Fruit fly (Drosophila melanogaster) whole organism, embryonic: ENCODE data around the gene CG34451.
A peak's percentile ranks its signal among the peaks of the same experiment; 100 is the strongest.

Experiments used
- Blimp-1 ChIP-seq: fragments of 200-800 bp; sonication (Bioruptor generic); optimal IDR thresholded peaks from 3 replicates; lab custom pipeline; 2018; ENCODE audit warnings: missing biosample characterization, missing genetic modification characterization, mild to moderate bottlenecking, moderate library complexity, missing genetic modification reagents
- BtbVII ChIP-seq: fragments of 200-800 bp; sonication (Bioruptor generic); optimal IDR thresholded peaks from 3 replicates; lab custom pipeline; 2017; ENCODE audit warnings: missing biosample characterization, mild to moderate bottlenecking, missing genetic modification characterization
- CG11093 ChIP-seq: fragments of 200-800 bp; sonication (Bioruptor generic); IDR thresholded peaks from 3 replicates; pipeline ENCODE4 v1.3.6; 2022; ENCODE audit warnings: missing biosample characterization, missing genetic modification characterization
- CG12104 ChIP-seq: fragments of 200-800 bp; sonication (Bioruptor generic); optimal IDR thresholded peaks from 3 replicates; lab custom pipeline; 2016; ENCODE audit warnings: missing biosample characterization, missing genetic modification characterization
- CG13296 ChIP-seq: fragments of 200-800 bp; sonication (Bioruptor generic); optimal IDR thresholded peaks from 3 replicates; lab custom pipeline; 2018; ENCODE audit warnings: missing biosample characterization, mild to moderate bottlenecking, missing genetic modification characterization
- CG16779 ChIP-seq: fragments of 200-800 bp; sonication (Bioruptor generic); IDR thresholded peaks from 2 replicates; pipeline ENCODE4 v1.3.6; 2022; ENCODE audit warnings: missing biosample characterization, missing genetic modification characterization
- CG17328 ChIP-seq: fragments of 200-800 bp; sonication (Bioruptor generic); IDR thresholded peaks from 2 replicates; pipeline ENCODE4 v1.3.6; 2022; ENCODE audit warnings: missing biosample characterization, missing genetic modification characterization
- CG1832 ChIP-seq: fragments of 200-800 bp; sonication (Bioruptor generic); optimal IDR thresholded peaks from 2 replicates; lab custom pipeline; 2017; ENCODE audit warnings: missing biosample characterization, mild to moderate bottlenecking, missing genetic modification characterization, inconsistent platforms
- CG2889 ChIP-seq: fragments of 200-800 bp; sonication (Bioruptor generic); IDR thresholded peaks from 3 replicates; pipeline ENCODE4 v1.3.6; 2022; ENCODE audit warnings: missing biosample characterization, missing genetic modification characterization
- CG3407 ChIP-seq: fragments of 200-800 bp; sonication (Bioruptor generic); optimal IDR thresholded peaks from 2 replicates; lab custom pipeline; 2018; ENCODE audit warnings: missing biosample characterization, mild to moderate bottlenecking, missing genetic modification characterization
- CG34224 ChIP-seq: fragments of 200-800 bp; sonication (Bioruptor generic); IDR thresholded peaks from 3 replicates; pipeline ENCODE4 v1.3.6; 2022; ENCODE audit warnings: missing biosample characterization, missing genetic modification characterization; ENCODE audit not compliant: partially characterized antibody
- CG3838 ChIP-seq: fragments of 200-800 bp; sonication (Bioruptor generic); optimal IDR thresholded peaks from 3 replicates; lab custom pipeline; 2016; ENCODE audit warnings: missing biosample characterization, missing genetic modification characterization
- CG4820 ChIP-seq: fragments of 200-800 bp; sonication (Bioruptor generic); optimal IDR thresholded peaks from 3 replicates; lab custom pipeline; 2016; ENCODE audit warnings: missing biosample characterization, missing genetic modification characterization
- CG6654 ChIP-seq: fragments of 200-800 bp; sonication (Bioruptor generic); optimal IDR thresholded peaks from 2 replicates; lab custom pipeline; 2017; ENCODE audit warnings: missing biosample characterization, mild to moderate bottlenecking, missing genetic modification characterization
- CG6765 ChIP-seq: fragments of 200-800 bp; sonication (Bioruptor generic); optimal IDR thresholded peaks from 3 replicates; lab custom pipeline; 2017; ENCODE audit warnings: missing biosample characterization, mild to moderate bottlenecking, missing genetic modification characterization
- CG8290 ChIP-seq, 3 experiments: fragments of 200-800 bp; sonication (Bioruptor generic); optimal IDR thresholded peaks; 2 replicates each; lab custom pipeline; 2016 to 2019; ENCODE audit warnings: missing biosample characterization in 3 of 3, missing genetic modification characterization in 3 of 3, mild to moderate bottlenecking in 2 of 3, moderate library complexity in 1 of 3
- CG8924 ChIP-seq: fragments of 200-800 bp; optimal IDR thresholded peaks from 3 replicates; lab custom pipeline; 2019; ENCODE audit warnings: missing biosample characterization, mild to moderate bottlenecking, missing genetic modification characterization, moderate library complexity
- CG9437 ChIP-seq: fragments of 200-800 bp; sonication (Bioruptor generic); optimal IDR thresholded peaks from 2 replicates; lab custom pipeline; 2018; ENCODE audit warnings: missing biosample characterization, mild to moderate bottlenecking, missing genetic modification characterization
- Chrac-16 ChIP-seq: fragments of 200-800 bp; sonication (Bioruptor generic); optimal IDR thresholded peaks from 3 replicates; lab custom pipeline; 2016; ENCODE audit warnings: missing biosample characterization, missing genetic modification characterization
- D19A ChIP-seq: fragments of 200-800 bp; optimal IDR thresholded peaks from 3 replicates; lab custom pipeline; 2019; ENCODE audit warnings: missing biosample characterization, mild to moderate bottlenecking, missing genetic modification characterization, moderate library complexity
- Fer3 ChIP-seq: fragments of 200-800 bp; sonication (Bioruptor generic); optimal IDR thresholded peaks from 2 replicates; lab custom pipeline; 2018; ENCODE audit warnings: missing biosample characterization, mild to moderate bottlenecking, missing genetic modification characterization, moderate library complexity
- Lhr ChIP-seq: fragments of 200-800 bp; sonication (Bioruptor generic); optimal IDR thresholded peaks from 3 replicates; lab custom pipeline; 2017; ENCODE audit warnings: mild to moderate bottlenecking, missing biosample characterization, missing genetic modification reagents, missing genetic modification characterization
- Nf-YA ChIP-seq: fragments of 200-800 bp; sonication (Bioruptor generic); IDR thresholded peaks from 2 replicates; pipeline ENCODE4 v1.3.6; 2022; ENCODE audit warnings: missing biosample characterization, missing genetic modification characterization
- Sox100B ChIP-seq: fragments of 200-800 bp; sonication (Bioruptor generic); optimal IDR thresholded peaks from 3 replicates; lab custom pipeline; 2018; ENCODE audit warnings: missing biosample characterization, mild to moderate bottlenecking, missing genetic modification characterization
- Ssrp ChIP-seq: fragments of 200-800 bp; sonication (Bioruptor generic); optimal IDR thresholded peaks from 2 replicates; lab custom pipeline; 2018; ENCODE audit warnings: missing biosample characterization, mild to moderate bottlenecking, missing genetic modification characterization, moderate library complexity
- ab ChIP-seq: fragments of 200-800 bp; sonication (Bioruptor generic); optimal IDR thresholded peaks from 2 replicates; lab custom pipeline; 2016; ENCODE audit warnings: missing biosample characterization, missing genetic modification characterization
- ase ChIP-seq: fragments of 200-800 bp; sonication (Bioruptor generic); IDR thresholded peaks from 3 replicates; pipeline ENCODE4 v1.3.6; 2022; ENCODE audit warnings: missing biosample characterization, missing genetic modification characterization
- chm ChIP-seq: fragments of 200-800 bp; sonication (Bioruptor generic); IDR thresholded peaks from 2 replicates; pipeline ENCODE4 v1.3.6; 2022; ENCODE audit warnings: missing biosample characterization, missing genetic modification characterization
- croc ChIP-seq: fragments of 200-800 bp; sonication (Bioruptor generic); conservative IDR thresholded peaks from 3 replicates; pipeline ENCODE4 v1.3.6; 2022; ENCODE audit warnings: missing biosample characterization, missing genetic modification characterization
- dm ChIP-seq: fragments of 200-800 bp; sonication (Bioruptor generic); optimal IDR thresholded peaks from 3 replicates; lab custom pipeline; 2016; ENCODE audit warnings: missing biosample characterization, missing genetic modification characterization
- fd3F ChIP-seq: fragments of 200-800 bp; sonication (Bioruptor generic); optimal IDR thresholded peaks from 2 replicates; lab custom pipeline; 2018; ENCODE audit warnings: missing biosample characterization, mild to moderate bottlenecking, missing genetic modification characterization, moderate library complexity
- ftz-f1 ChIP-seq: fragments of 200-800 bp; sonication (Bioruptor generic); optimal IDR thresholded peaks from 2 replicates; lab custom pipeline; 2016; ENCODE audit warnings: missing biosample characterization, missing genetic modification characterization
- gem ChIP-seq: fragments of 200-800 bp; sonication (Bioruptor generic); optimal IDR thresholded peaks from 2 replicates; lab custom pipeline; 2019; ENCODE audit warnings: missing biosample characterization, mild to moderate bottlenecking, missing genetic modification characterization, moderate library complexity
- gfzf ChIP-seq: fragments of 200-800 bp; sonication (Bioruptor generic); optimal IDR thresholded peaks from 2 replicates; lab custom pipeline; 2016; ENCODE audit warnings: missing biosample characterization, mild to moderate bottlenecking, missing genetic modification characterization, moderate library complexity
- lola ChIP-seq, 3 experiments: fragments of >200 bp in 2 of 3; fragments of 200-800 bp in 1 of 3; sonication (Bioruptor generic) in 1 of 3; optimal IDR thresholded peaks; 2 replicates each; lab custom pipeline; 2017 to 2019; ENCODE audit warnings: missing biosample characterization in 3 of 3, missing genetic modification characterization in 3 of 3, mild to moderate bottlenecking in 1 of 3, moderate library complexity in 1 of 3
- pb ChIP-seq: fragments of 200-800 bp; sonication (Bioruptor generic); optimal IDR thresholded peaks from 3 replicates; lab custom pipeline; 2016; ENCODE audit warnings: missing biosample characterization, missing genetic modification characterization
- pho ChIP-seq: fragments of 200-800 bp; sonication (Bioruptor generic); optimal IDR thresholded peaks from 2 replicates; lab custom pipeline; 2016; ENCODE audit warnings: missing biosample characterization, missing genetic modification characterization
- phol ChIP-seq: fragments of 200-800 bp; sonication (Bioruptor generic); optimal IDR thresholded peaks from 3 replicates; lab custom pipeline; 2018; ENCODE audit warnings: missing biosample characterization, mild to moderate bottlenecking, missing genetic modification characterization, moderate library complexity
- pum ChIP-seq: fragments of 200-800 bp; sonication (Bioruptor generic); optimal IDR thresholded peaks from 2 replicates; lab custom pipeline; 2016; ENCODE audit warnings: missing biosample characterization, missing genetic modification characterization
- pzg ChIP-seq: fragments of 200-800 bp; sonication (Bioruptor generic); optimal IDR thresholded peaks from 3 replicates; lab custom pipeline; 2018; ENCODE audit warnings: missing biosample characterization, mild to moderate bottlenecking, missing genetic modification characterization, moderate library complexity
- row ChIP-seq: fragments of 200-800 bp; sonication (Bioruptor generic); IDR thresholded peaks from 3 replicates; pipeline ENCODE4 v1.3.6; 2022; ENCODE audit warnings: missing biosample characterization, missing genetic modification characterization
- sc ChIP-seq, 3 experiments: fragments of >200 bp in 2 of 3; fragments of 200-800 bp in 1 of 3; sonication (Bioruptor generic) in 1 of 3; optimal IDR thresholded peaks; 2 replicates in 2 of 3; 3 replicates in 1 of 3; lab custom pipeline; 2017; ENCODE audit warnings: mild to moderate bottlenecking in 1 of 3, missing biosample characterization in 1 of 3, missing genetic modification characterization in 1 of 3, missing genetic modification reagents in 1 of 3
- slbo ChIP-seq: fragments of 200-800 bp; sonication (Bioruptor generic); IDR thresholded peaks from 2 replicates; pipeline ENCODE4 v1.3.6; 2022; ENCODE audit warnings: missing biosample characterization, missing genetic modification characterization
- slp2 ChIP-seq: fragments of 200-800 bp; sonication (Bioruptor generic); optimal IDR thresholded peaks from 2 replicates; lab custom pipeline; 2016; ENCODE audit warnings: missing biosample characterization, missing genetic modification characterization
- sob ChIP-seq: fragments of 200-800 bp; sonication (Bioruptor generic); IDR thresholded peaks from 2 replicates; pipeline ENCODE4 v1.3.6; 2022; ENCODE audit warnings: missing biosample characterization, missing genetic modification characterization
- tin ChIP-seq: fragments of 200-800 bp; sonication (Bioruptor generic); optimal IDR thresholded peaks from 3 replicates; lab custom pipeline; 2016; ENCODE audit warnings: missing biosample characterization, missing genetic modification characterization
- tio ChIP-seq: fragments of 200-800 bp; sonication (Bioruptor generic); optimal IDR thresholded peaks from 2 replicates; lab custom pipeline; 2017; ENCODE audit warnings: missing biosample characterization, missing genetic modification characterization, inconsistent platforms
- toy ChIP-seq: fragments of 200-800 bp; sonication (Bioruptor generic); IDR thresholded peaks from 2 replicates; pipeline ENCODE4 v1.3.6; 2022; ENCODE audit warnings: missing biosample characterization, missing genetic modification characterization
- wek ChIP-seq: fragments of 200-800 bp; sonication (Bioruptor generic); optimal IDR thresholded peaks from 3 replicates; lab custom pipeline; 2018; ENCODE audit warnings: missing biosample characterization, mild to moderate bottlenecking, missing genetic modification characterization, moderate library complexity

Gene CG34451

DNA sequence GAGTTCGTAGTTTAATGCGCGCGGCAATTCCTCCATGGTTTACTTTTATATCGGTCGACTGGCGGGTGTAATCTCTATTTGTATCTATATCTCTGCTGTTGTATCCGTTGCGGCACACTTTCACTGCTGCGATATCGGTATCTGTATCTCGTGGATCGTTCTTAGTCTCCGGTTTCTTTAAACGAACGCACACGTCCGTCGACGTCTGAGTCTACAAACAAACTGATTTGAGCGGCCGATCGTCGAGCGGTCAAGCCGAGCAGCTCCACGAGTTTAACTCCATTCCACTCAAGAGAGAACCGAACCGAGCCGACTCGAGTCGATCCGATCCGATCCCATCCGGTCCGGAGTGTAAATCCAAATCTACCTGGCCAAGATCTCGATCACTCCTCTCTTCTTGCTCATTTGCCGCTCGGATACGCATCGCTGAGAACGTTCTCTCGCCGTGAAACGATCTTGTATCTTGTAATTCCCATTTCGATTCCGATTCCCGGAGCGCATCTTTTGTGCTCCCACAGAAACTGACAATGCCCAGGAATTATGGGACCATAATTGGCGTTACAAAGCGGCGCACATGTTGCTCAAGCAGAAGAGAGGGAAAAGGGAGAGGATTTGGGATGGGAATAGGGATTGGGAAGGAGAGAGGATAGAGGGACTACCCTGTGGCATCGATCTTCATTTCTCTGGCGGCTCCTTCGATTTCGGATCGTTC is 7.9 kb upstream of the CG34451 start, which contains the start of gene comm2 (continued):
- TF ChIP-seq row (no peak), dm (GFP tag; lab: Kevin White, UChicago) (no peak), CG12104 (GFP tag; lab: Kevin White, UChicago) (no peak), CG2889 (no peak), Blimp-1 (GFP tag; lab: Kevin White, UChicago) (peak; percentile 84), BtbVII (GFP tag; lab: Kevin White, UChicago) (no peak), CG1832 (GFP tag; lab: Kevin White, UChicago) (no peak), sc (optimal IDR thresholded peaks at IDR 0.05; lab: Kevin White, UChicago) (no peak), sc (GFP tag; optimal IDR thresholded peaks at IDR 0.05; lab: Kevin White, UChicago) (no peak), sob (GFP tag; lab: Robert Waterston, UW) (peak; percentile 24; the same call in 1 of the 2 replicates), croc (GFP tag; lab: Robert Waterston, UW) (no peak), Sox100B (GFP tag; lab: Kevin White, UChicago) (no peak), CG34224 (GFP tag; lab: Robert Waterston, UW) (peak; percentile 65; the same call in 2 of the 3 replicates), lola (GFP tag; optimal IDR thresholded peaks at IDR 0.05; lab: Kevin White, UChicago) (no peak), CG4820 (GFP tag; lab: Kevin White, UChicago) (no peak), CG6654 (no peak), ase (GFP tag; lab: Robert Waterston, UW) (no peak), toy (GFP tag; lab: Robert Waterston, UW) (no peak), D19A (tag; lab: Kevin White, UChicago) (peak; percentile 8), CG11093 (no peak), fd3F (GFP tag; lab: Kevin White, UChicago) (no peak), pho (GFP tag; lab: Kevin White, UChicago) (no peak), Fer3 (tag; lab: Kevin White, UChicago) (no peak), ab (GFP tag; lab: Kevin White, UChicago) (no peak), CG3838 (no peak), gfzf (no peak), Lhr (GFP tag; lab: Kevin White, UChicago) (no peak), slp2 (no peak), CG13296 (GFP tag; lab: Kevin White, UChicago) (no peak), chm (GFP tag; lab: Robert Waterston, UW) (peak; percentile 88), CG3407 (GFP tag; lab: Kevin White, UChicago) (no peak), phol (tag; lab: Kevin White, UChicago) (no peak), CG17328 (GFP tag; lab: Robert Waterston, UW) (0 out of 2 replicates have a peak, but pooled peaks have one; percentile 30), wek (GFP tag; lab: Kevin White, UChicago) (no peak), CG16779 (GFP tag; lab: Robert Waterston, UW) (no peak), CG8924 (tag; lab: Kevin White, UChicago) (peak; percentile 2), ftz-f1 (GFP tag; lab: Kevin White, UChicago) (no peak), tio (GFP tag; lab: Kevin White, UChicago) (no peak), CG9437 (GFP tag; lab: Kevin White, UChicago) (no peak), gem (tag; lab: Kevin White, UChicago) (no peak), slbo (GFP tag; lab: Robert Waterston, UW) (no peak), Nf-YA (GFP tag; lab: Robert Waterston, UW) (no peak), pzg (no peak), pb (no peak), Chrac-16 (GFP tag; lab: Kevin White, UChicago) (no peak), pum (GFP tag; lab: Kevin White, UChicago) (no peak), Ssrp (no peak), CG8290 (GFP tag; optimal IDR thresholded peaks at IDR 0.05; lab: Kevin White, UChicago) (no peak), CG8290 (tag; optimal IDR thresholded peaks at IDR 0.05; lab: Kevin White, UChicago) (peak in 1 of 2 experiments; percentile 19), tin (no peak), CG6765 (GFP tag; lab: Kevin White, UChicago) (no peak)
